Fruit fly (Drosophila melanogaster): ENCODE measurements around the gene CG8012.
A peak's percentile ranks its signal among the peaks of the same experiment; 100 is the strongest.

CG8012 gene

dm6 chr3L:8180464-8181137 is 34.5 kb upstream of the CG8012 start, which contains the start of the genes mthl7 and Uxs (continued):
- no peak for TF ChIP-seq CG9437 (GFP tag; optimal IDR thresholded peaks at IDR 0.05)
- no peak for TF ChIP-seq CG17802 (tag; optimal IDR thresholded peaks at IDR 0.05)
- no peak for TF ChIP-seq CG6254 (GFP tag; optimal IDR thresholded peaks at IDR 0.05)
- no peak for TF ChIP-seq ewg (GFP tag; optimal IDR thresholded peaks at IDR 0.05)
- no peak for TF ChIP-seq CG16813 (GFP tag; IDR thresholded peaks at IDR 0.05; ENCODE audit: partially characterized antibody)
- no peak for TF ChIP-seq az2 (GFP tag; optimal IDR thresholded peaks at IDR 0.05)
- no peak for TF ChIP-seq Sry-β (GFP tag; optimal IDR thresholded peaks at IDR 0.05)
- TF ChIP-seq CG2199 (GFP tag; IDR thresholded peaks at IDR 0.05): no peak
- no peak for TF ChIP-seq nau (GFP tag; optimal IDR thresholded peaks at IDR 0.05)
- TF ChIP-seq gfzf (GFP tag; optimal IDR thresholded peaks at IDR 0.05): peak; percentile 84
- peak; percentile 81 for TF ChIP-seq sens (GFP tag)
- TF ChIP-seq Vsx1 (GFP tag; optimal IDR thresholded peaks at IDR 0.05): no peak
- no peak for TF ChIP-seq CG10147 (GFP tag; optimal IDR thresholded peaks at IDR 0.05)
- no peak for TF ChIP-seq sens-2 (GFP tag; IDR thresholded peaks at IDR 0.05)
- TF ChIP-seq NFAT (GFP tag; IDR thresholded peaks at IDR 0.05): no peak
- no peak for TF ChIP-seq Ptx1 (GFP tag; IDR thresholded peaks at IDR 0.05)
- TF ChIP-seq ap (GFP tag; IDR thresholded peaks at IDR 0.05): no peak
- TF ChIP-seq Sin3A (optimal IDR thresholded peaks at IDR 0.05): no peak
- TF ChIP-seq CG11695 (GFP tag; IDR thresholded peaks at IDR 0.05): no peak
- no peak for TF ChIP-seq run (tag; optimal IDR thresholded peaks at IDR 0.05)
- no peak for TF ChIP-seq HLHmδ (GFP tag; optimal IDR thresholded peaks at IDR 0.05)
- TF ChIP-seq Sry-δ (GFP tag; optimal IDR thresholded peaks at IDR 0.05): peak; percentile 24
- TF ChIP-seq CG12391 (tag; optimal IDR thresholded peaks at IDR 0.05): no peak
- peak; percentile 95 for TF ChIP-seq E2f2 (GFP tag; IDR thresholded peaks at IDR 0.05)
- TF ChIP-seq p53 (GFP tag; optimal IDR thresholded peaks at IDR 0.05): no peak
- no peak for TF ChIP-seq CG10267 (tag; optimal IDR thresholded peaks at IDR 0.05)
- TF ChIP-seq CG6272 (GFP tag; IDR thresholded peaks at IDR 0.05): no peak
- TF ChIP-seq CG12104 (GFP tag; optimal IDR thresholded peaks at IDR 0.05): no peak
- TF ChIP-seq pho (GFP tag; optimal IDR thresholded peaks at IDR 0.05): no peak
- no peak for TF ChIP-seq CG32767 (GFP tag; IDR thresholded peaks at IDR 0.05)
- TF ChIP-seq Dp (GFP tag; optimal IDR thresholded peaks at IDR 0.05): peak; percentile 90
- TF ChIP-seq CG7963 (GFP tag; IDR thresholded peaks at IDR 0.05; ENCODE audit: partially characterized antibody): 0 out of 3 replicates have a peak, but pooled peaks have one; percentile 29
- TF ChIP-seq Fer1 (GFP tag; optimal IDR thresholded peaks at IDR 0.05): no peak
- TF ChIP-seq Asciz (GFP tag; optimal IDR thresholded peaks at IDR 0.05): no peak
- TF ChIP-seq CG34376 (GFP tag; optimal IDR thresholded peaks at IDR 0.05): peak; percentile 1
- peak; percentile 45 for TF ChIP-seq CG15514 (GFP tag; optimal IDR thresholded peaks at IDR 0.05)
- no peak for TF ChIP-seq Atf-2 (GFP tag; optimal IDR thresholded peaks at IDR 0.05)
- no peak for TF ChIP-seq Ets65A (GFP tag)
- TF ChIP-seq caup (GFP tag; optimal IDR thresholded peaks at IDR 0.05; ENCODE audit: severe bottlenecking): no peak
- TF ChIP-seq Myb (GFP tag; optimal IDR thresholded peaks at IDR 0.05): no peak
- no peak for TF ChIP-seq CG14667 (GFP tag; IDR thresholded peaks at IDR 0.05)
- no peak for TF ChIP-seq CG9932 (GFP tag; IDR thresholded peaks at IDR 0.05)
- TF ChIP-seq fru (optimal IDR thresholded peaks at IDR 0.05): no peak
- no peak for TF ChIP-seq CG10209 (GFP tag; optimal IDR thresholded peaks at IDR 0.05)
- TF ChIP-seq tap (tag; optimal IDR thresholded peaks at IDR 0.05): no peak
- no peak for TF ChIP-seq HHEX (GFP tag; optimal IDR thresholded peaks at IDR 0.05)
- no peak; the same call in 1 of the 2 replicates for TF ChIP-seq bbx (GFP tag; IDR thresholded peaks at IDR 0.05; ENCODE audit: partially characterized antibody)
- TF ChIP-seq CG2875 (GFP tag; optimal IDR thresholded peaks at IDR 0.05): no peak
- no peak for TF ChIP-seq B-H1 (GFP tag; IDR thresholded peaks at IDR 0.05)
- no peak for TF ChIP-seq CG8290 (GFP tag; optimal IDR thresholded peaks at IDR 0.05)
- TF ChIP-seq CG8290 (tag; optimal IDR thresholded peaks at IDR 0.05): peak in 1 of 2 experiments; percentile 24

Measured in whole organism, embryonic.